Worm (Caenorhabditis elegans) whole organism, L3 larva: ENCODE results near the gene Y116A8C.465.

ENCODE experiments used
- fkh-10 ChIP-seq: sonication (generic microtip); optimal IDR thresholded peaks from 2 replicates; lab custom pipeline; 2017; ENCODE audit warnings: missing biosample characterization, missing genetic modification reagents, missing genetic modification characterization
- lin-15B ChIP-seq: fragments of 150-350 bp; optimal IDR thresholded peaks from 2 replicates; lab custom pipeline; 2014; ENCODE audit warnings: missing biosample characterization, missing genetic modification characterization
- lin-39 ChIP-seq: fragments of 150-350 bp; optimal IDR thresholded peaks from 2 replicates; lab custom pipeline; 2018; ENCODE audit warnings: missing biosample characterization, missing genetic modification reagents, missing genetic modification characterization
- pha-4 ChIP-seq: fragments of 150-350 bp; optimal IDR thresholded peaks from 2 replicates; lab custom pipeline; 2014; ENCODE audit warnings: missing biosample characterization, missing genetic modification reagents, missing genetic modification characterization
- skn-1 ChIP-seq: fragments of 150-350 bp; optimal IDR thresholded peaks from 2 replicates; lab custom pipeline; 2014; ENCODE audit warnings: missing biosample characterization, missing genetic modification characterization
- snpc-4 ChIP-seq: fragments of 150-350 bp; optimal IDR thresholded peaks from 2 replicates; lab custom pipeline; 2014; ENCODE audit warnings: missing biosample characterization, missing genetic modification characterization
- ztf-11 ChIP-seq: fragments of 150-350 bp; optimal IDR thresholded peaks from 2 replicates; lab custom pipeline; 2014; ENCODE audit warnings: missing biosample characterization, missing genetic modification characterization

ce11 chrIV:17099113-17099512, 34.1 kb downstream of the Y116A8C.465 start:
- no peak for TF ChIP-seq fkh-10 (GFP tag; lab: Kevin White, UChicago)
- TF ChIP-seq skn-1 (tag; lab: Kevin White, UChicago), result no peak
- TF ChIP-seq pha-4 (tag; lab: Kevin White, UChicago), result no peak
- no peak for TF ChIP-seq ztf-11 (tag; lab: Kevin White, UChicago)
- no peak for TF ChIP-seq lin-39 (tag; lab: Kevin White, UChicago)
- TF ChIP-seq lin-15B, result no peak
- no peak for TF ChIP-seq snpc-4 (tag; lab: Kevin White, UChicago)
